Worm (Caenorhabditis elegans): ENCODE data around the gene lag-2.

- TF ChIP-seq ama-1 (optimal IDR thresholded peaks at IDR 0.05): no peak
- TF ChIP-seq flt-1 (GFP tag; IDR thresholded peaks at IDR 0.05): no peak
- no peak for TF ChIP-seq tbx-37 (GFP tag; conservative IDR thresholded peaks at IDR 0.05)
- TF ChIP-seq hmg-4 (GFP tag; optimal IDR thresholded peaks at IDR 0.05): no peak
- TF ChIP-seq ceh-13 (GFP tag; optimal IDR thresholded peaks at IDR 0.05): no peak
- no peak for TF ChIP-seq tbx-11 (GFP tag; IDR thresholded peaks at IDR 0.05)
- no peak for TF ChIP-seq B0310.2 (tag; optimal IDR thresholded peaks at IDR 0.05)
- no peak for TF ChIP-seq hnd-1 (tag; optimal IDR thresholded peaks at IDR 0.05)
- TF ChIP-seq tra-4 (tag; optimal IDR thresholded peaks at IDR 0.05): no peak
These were observed 38.2 kb upstream of the lag-2 start for ce11 chrV:3149910-3150428.
